Fruit fly (Drosophila melanogaster) whole organism, embryonic: ENCODE measurements around the gene EloB.

Experiments
- Aef1 ChIP-seq: fragments of 200-800 bp; sonication (Bioruptor generic); IDR thresholded peaks from 3 replicates; pipeline ENCODE4 v1.3.6; 2022; ENCODE audit warnings: missing biosample characterization, missing genetic modification characterization
- CG10565 ChIP-seq: fragments of 200-800 bp; sonication (Bioruptor generic); optimal IDR thresholded peaks from 3 replicates; lab custom pipeline; 2016; ENCODE audit warnings: missing biosample characterization, mild to moderate bottlenecking, missing genetic modification characterization
- CG11398 ChIP-seq: fragments of 200-800 bp; sonication (Bioruptor generic); optimal IDR thresholded peaks from 2 replicates; lab custom pipeline; 2016; ENCODE audit warnings: missing biosample characterization, missing genetic modification characterization
- CG12071 ChIP-seq: fragments of 200-800 bp; sonication (Bioruptor generic); optimal IDR thresholded peaks from 3 replicates; lab custom pipeline; 2018; ENCODE audit warnings: missing biosample characterization, mild to moderate bottlenecking, missing genetic modification characterization
- CG12219 ChIP-seq: fragments of 200-800 bp; sonication (Bioruptor generic); optimal IDR thresholded peaks from 3 replicates; lab custom pipeline; 2018; ENCODE audit warnings: missing biosample characterization, mild to moderate bottlenecking, missing genetic modification characterization
- CG14710 ChIP-seq: fragments of 200-800 bp; sonication (Bioruptor generic); optimal IDR thresholded peaks from 3 replicates; lab custom pipeline; 2019; ENCODE audit warnings: missing biosample characterization, mild to moderate bottlenecking, missing genetic modification characterization, moderate library complexity
- CG15514 ChIP-seq: fragments of 200-800 bp; sonication (Bioruptor generic); optimal IDR thresholded peaks from 3 replicates; lab custom pipeline; 2017; ENCODE audit warnings: missing biosample characterization, missing genetic modification characterization, mild to moderate bottlenecking, moderate library complexity, missing genetic modification reagents
- CG1647 ChIP-seq: fragments of 200-800 bp; sonication (Bioruptor generic); optimal IDR thresholded peaks from 3 replicates; lab custom pipeline; 2016; ENCODE audit warnings: missing biosample characterization, missing genetic modification characterization
- CG2875 ChIP-seq: fragments of 200-800 bp; sonication (Bioruptor generic); optimal IDR thresholded peaks from 2 replicates; lab custom pipeline; 2017; ENCODE audit warnings: missing biosample characterization, mild to moderate bottlenecking, missing genetic modification characterization, missing genetic modification reagents
- CG3065 ChIP-seq: fragments of 200-800 bp; sonication (Bioruptor generic); optimal IDR thresholded peaks from 2 replicates; lab custom pipeline; 2016; ENCODE audit warnings: missing biosample characterization, missing genetic modification characterization
- CG4360 ChIP-seq: fragments of 200-800 bp; sonication (Bioruptor generic); IDR thresholded peaks from 2 replicates; pipeline ENCODE4 v1.3.6; 2022; ENCODE audit warnings: missing biosample characterization, missing genetic modification characterization
- CG43689 ChIP-seq: fragments of 200-800 bp; sonication (Bioruptor generic); IDR thresholded peaks from 2 replicates; pipeline ENCODE4 v1.3.6; 2022; ENCODE audit warnings: missing biosample characterization, missing genetic modification characterization
- CG6254 ChIP-seq: fragments of 200-800 bp; sonication (Bioruptor generic); optimal IDR thresholded peaks from 3 replicates; lab custom pipeline; 2017; ENCODE audit warnings: mild to moderate bottlenecking, missing biosample characterization, missing genetic modification reagents, missing genetic modification characterization
- CG7271 ChIP-seq: fragments of 200-800 bp; sonication (Bioruptor generic); optimal IDR thresholded peaks from 2 replicates; lab custom pipeline; 2018; ENCODE audit warnings: missing biosample characterization, mild to moderate bottlenecking, missing genetic modification characterization, moderate library complexity
- CG7987 ChIP-seq: fragments of 200-800 bp; sonication (Bioruptor generic); optimal IDR thresholded peaks from 2 replicates; lab custom pipeline; 2018; ENCODE audit warnings: missing biosample characterization, mild to moderate bottlenecking, missing genetic modification characterization, moderate library complexity
- CG8089 ChIP-seq: fragments of 200-800 bp; sonication (Bioruptor generic); optimal IDR thresholded peaks from 3 replicates; lab custom pipeline; 2016; ENCODE audit warnings: missing biosample characterization, missing genetic modification characterization
- CG8478 ChIP-seq: fragments of >200 bp; optimal IDR thresholded peaks from 2 replicates; lab custom pipeline; 2018
- CG8944 ChIP-seq: fragments of 200-800 bp; sonication (Bioruptor generic); optimal IDR thresholded peaks from 3 replicates; lab custom pipeline; 2016; ENCODE audit warnings: missing biosample characterization, missing genetic modification characterization
- CG9797 ChIP-seq: fragments of 200-800 bp; sonication (Bioruptor generic); optimal IDR thresholded peaks from 3 replicates; lab custom pipeline; 2018; ENCODE audit warnings: missing biosample characterization, mild to moderate bottlenecking, missing genetic modification characterization
- Drgx ChIP-seq: fragments of 200-800 bp; sonication (Bioruptor generic); IDR thresholded peaks from 2 replicates; pipeline ENCODE4 v1.3.6; 2022; ENCODE audit warnings: missing biosample characterization, missing genetic modification characterization
- Eip74EF ChIP-seq, 2 experiments: fragments of 200-800 bp in 1 of 2; fragments of >200 bp in 1 of 2; sonication (Bioruptor generic) in 1 of 2; optimal IDR thresholded peaks; 2 replicates each; lab custom pipeline; 2017 to 2019; ENCODE audit warnings: missing biosample characterization in 2 of 2, missing genetic modification characterization in 2 of 2, mild to moderate bottlenecking in 1 of 2, moderate library complexity in 1 of 2
- Elba2 ChIP-seq: fragments of 200-800 bp; sonication (Bioruptor generic); optimal IDR thresholded peaks from 3 replicates; lab custom pipeline; 2016; ENCODE audit warnings: missing biosample characterization, missing genetic modification characterization
- Ets65A ChIP-seq: fragments of 200-800 bp; sonication (Bioruptor generic); peaks from one replicate; lab custom pipeline; 2016; ENCODE audit warnings: missing biosample characterization, missing genetic modification characterization
- Lpt ChIP-seq: fragments of >200 bp; optimal IDR thresholded peaks from 2 replicates; lab custom pipeline; 2018; ENCODE audit warnings: missing biosample characterization, missing genetic modification characterization
- Med ChIP-seq: fragments of 200-800 bp; sonication (Bioruptor generic); peaks from one replicate; lab custom pipeline; 2016; ENCODE audit warnings: missing biosample characterization, missing genetic modification characterization, mild to moderate bottlenecking, inconsistent platforms, moderate library complexity
- Pdp1 ChIP-seq, 2 experiments: fragments of 200-800 bp; sonication (Bioruptor generic); optimal IDR thresholded peaks; 3 replicates each; lab custom pipeline; 2016; ENCODE audit warnings: missing biosample characterization in 2 of 2, missing genetic modification characterization in 2 of 2, mild to moderate bottlenecking in 1 of 2, moderate library complexity in 1 of 2
- Trl ChIP-seq, 3 experiments: fragments of >200 bp in 2 of 3; fragments of 200-800 bp in 1 of 3; sonication (Bioruptor generic) in 1 of 3; optimal IDR thresholded peaks; 2 replicates in 1 of 3; 3 replicates in 2 of 3; lab custom pipeline; 2016 to 2017; ENCODE audit warnings: missing biosample characterization in 1 of 3, missing genetic modification characterization in 1 of 3
- al ChIP-seq: fragments of 200-800 bp; sonication (Bioruptor generic); IDR thresholded peaks from 2 replicates; pipeline ENCODE4 v1.3.6; 2022; ENCODE audit warnings: missing biosample characterization, missing genetic modification characterization
- ap ChIP-seq: fragments of 200-800 bp; sonication (Bioruptor generic); IDR thresholded peaks from 2 replicates; pipeline ENCODE4 v1.3.6; 2022; ENCODE audit warnings: missing biosample characterization, missing genetic modification characterization
- ase ChIP-seq: fragments of 200-800 bp; sonication (Bioruptor generic); IDR thresholded peaks from 3 replicates; pipeline ENCODE4 v1.3.6; 2022; ENCODE audit warnings: missing biosample characterization, missing genetic modification characterization
- btn ChIP-seq: fragments of 200-800 bp; sonication (Bioruptor generic); optimal IDR thresholded peaks from 2 replicates; lab custom pipeline; 2016; ENCODE audit warnings: missing biosample characterization, missing genetic modification characterization
- chif ChIP-seq, 2 experiments: fragments of 200-800 bp; sonication (Bioruptor generic); optimal IDR thresholded peaks; 3 replicates each; lab custom pipeline; 2016; ENCODE audit warnings: missing biosample characterization in 2 of 2, missing genetic modification characterization in 2 of 2
- cwo ChIP-seq: fragments of 200-800 bp; sonication (Bioruptor generic); optimal IDR thresholded peaks from 3 replicates; lab custom pipeline; 2017; ENCODE audit warnings: missing biosample characterization, missing genetic modification characterization, mild to moderate bottlenecking, moderate library complexity, missing genetic modification reagents
- dan ChIP-seq: fragments of 200-800 bp; sonication (Bioruptor generic); IDR thresholded peaks from 2 replicates; pipeline ENCODE4 v1.3.6; 2022; ENCODE audit warnings: missing biosample characterization, missing genetic modification characterization
- disco-r ChIP-seq: fragments of 200-800 bp; sonication (Bioruptor generic); optimal IDR thresholded peaks from 2 replicates; lab custom pipeline; 2016; ENCODE audit warnings: missing biosample characterization, missing genetic modification characterization
- ewg ChIP-seq: fragments of 200-800 bp; sonication (Bioruptor generic); optimal IDR thresholded peaks from 3 replicates; lab custom pipeline; 2017; ENCODE audit warnings: mild to moderate bottlenecking, missing biosample characterization, missing genetic modification reagents, missing genetic modification characterization
- hbn ChIP-seq: fragments of 200-800 bp; sonication (Bioruptor generic); IDR thresholded peaks from 2 replicates; pipeline ENCODE4 v1.3.6; 2022; ENCODE audit warnings: missing biosample characterization, missing genetic modification characterization; ENCODE audit not compliant: partially characterized antibody
- ind ChIP-seq: fragments of 200-800 bp; sonication (Bioruptor generic); optimal IDR thresholded peaks from 3 replicates; lab custom pipeline; 2016; ENCODE audit warnings: missing biosample characterization, missing genetic modification characterization
- mirr ChIP-seq: fragments of 200-800 bp; sonication (Bioruptor generic); optimal IDR thresholded peaks from 3 replicates; lab custom pipeline; 2018; ENCODE audit warnings: missing biosample characterization, mild to moderate bottlenecking, missing genetic modification characterization
- mld ChIP-seq: fragments of 200-800 bp; sonication (Bioruptor generic); IDR thresholded peaks from 3 replicates; pipeline ENCODE4 v1.3.6; 2022; ENCODE audit warnings: missing biosample characterization, missing genetic modification characterization; ENCODE audit not compliant: partially characterized antibody
- pb ChIP-seq: fragments of 200-800 bp; sonication (Bioruptor generic); optimal IDR thresholded peaks from 3 replicates; lab custom pipeline; 2016; ENCODE audit warnings: missing biosample characterization, missing genetic modification characterization
- pfk ChIP-seq: fragments of 200-800 bp; sonication (Bioruptor generic); optimal IDR thresholded peaks from 2 replicates; lab custom pipeline; 2018; ENCODE audit warnings: missing biosample characterization, mild to moderate bottlenecking, missing genetic modification characterization, moderate library complexity
- row ChIP-seq: fragments of 200-800 bp; sonication (Bioruptor generic); IDR thresholded peaks from 3 replicates; pipeline ENCODE4 v1.3.6; 2022; ENCODE audit warnings: missing biosample characterization, missing genetic modification characterization
- sd ChIP-seq: fragments of 200-800 bp; sonication (Bioruptor generic); optimal IDR thresholded peaks from 3 replicates; lab custom pipeline; 2018; ENCODE audit warnings: missing biosample characterization, mild to moderate bottlenecking, missing genetic modification characterization, moderate library complexity
- sens-2 ChIP-seq: fragments of 200-800 bp; sonication (Bioruptor generic); IDR thresholded peaks from 2 replicates; pipeline ENCODE4 v1.3.6; 2022; ENCODE audit warnings: missing biosample characterization, missing genetic modification characterization
- sug ChIP-seq: fragments of 200-800 bp; optimal IDR thresholded peaks from 2 replicates; lab custom pipeline; 2019; ENCODE audit warnings: missing biosample characterization, mild to moderate bottlenecking, missing genetic modification characterization, moderate library complexity
- toy ChIP-seq: fragments of 200-800 bp; sonication (Bioruptor generic); IDR thresholded peaks from 2 replicates; pipeline ENCODE4 v1.3.6; 2022; ENCODE audit warnings: missing biosample characterization, missing genetic modification characterization
- yki ChIP-seq: fragments of >200 bp; optimal IDR thresholded peaks from 3 replicates; lab custom pipeline; 2018

EloB gene

DNA sequence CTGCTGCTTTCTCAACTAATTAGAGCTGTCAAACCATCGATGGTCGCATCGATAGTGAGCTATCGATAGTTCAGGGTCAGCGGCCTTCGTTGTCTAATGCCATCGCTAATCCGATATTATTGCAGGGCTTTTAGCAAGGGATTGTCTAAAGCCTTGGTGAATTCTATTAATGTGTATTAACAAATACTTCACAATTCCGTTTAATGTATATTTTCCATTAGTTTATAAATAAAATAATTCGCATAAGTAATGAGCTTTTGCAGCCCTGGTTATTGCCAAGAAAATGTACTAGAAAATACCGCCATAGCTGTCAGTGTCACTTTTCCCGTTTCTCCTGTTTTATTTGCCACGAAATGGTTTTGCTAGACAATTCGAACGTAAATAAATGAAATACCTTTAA is at the start of gene EloB, which contains the start of gene Srp14 (continued):
- TF ChIP-seq row (GFP tag; lab: Robert Waterston, UW) (peak; percentile 91), CG2875 (GFP tag; lab: Kevin White, UChicago) (peak; percentile 42), CG1647 (peak; percentile 83), CG12071 (GFP tag; lab: Kevin White, UChicago) (no peak), disco-r (GFP tag; lab: Kevin White, UChicago) (peak; percentile 17), chif (GFP tag; optimal IDR thresholded peaks at IDR 0.05; lab: Kevin White, UChicago) (peak; percentile 67 to 71), btn (peak; percentile 13), CG9797 (peak; percentile 80), CG14710 (tag; lab: Kevin White, UChicago) (peak; percentile 95), toy (GFP tag; lab: Robert Waterston, UW) (0 out of 2 replicates have a peak, but pooled peaks have one; percentile 9), cwo (GFP tag; lab: Kevin White, UChicago) (peak; percentile 52), hbn (GFP tag; lab: Robert Waterston, UW) (peak; percentile 97), Lpt (GFP tag; lab: Kevin White, UChicago) (no peak), Eip74EF (GFP tag; optimal IDR thresholded peaks at IDR 0.05; lab: Kevin White, UChicago) (no peak), ap (0 out of 2 replicates have a peak, but pooled peaks have one; percentile 33), al (peak; percentile 78), pb (GFP tag; lab: Kevin White, UChicago) (peak; percentile 23), CG12219 (peak; percentile 61), pfk (GFP tag; lab: Kevin White, UChicago) (no peak), sens-2 (no peak), Drgx (GFP tag; lab: Robert Waterston, UW) (peak; percentile 44; the same call in 1 of the 2 replicates), ewg (GFP tag; lab: Kevin White, UChicago) (no peak), dan (GFP tag; lab: Robert Waterston, UW) (no peak), CG11398 (GFP tag; lab: Kevin White, UChicago) (peak; percentile 70), CG7987 (GFP tag; lab: Kevin White, UChicago) (peak; percentile 77), sug (tag; lab: Kevin White, UChicago) (peak; percentile 87), CG6254 (no peak), CG15514 (GFP tag; lab: Kevin White, UChicago) (peak; percentile 81)

DNA sequence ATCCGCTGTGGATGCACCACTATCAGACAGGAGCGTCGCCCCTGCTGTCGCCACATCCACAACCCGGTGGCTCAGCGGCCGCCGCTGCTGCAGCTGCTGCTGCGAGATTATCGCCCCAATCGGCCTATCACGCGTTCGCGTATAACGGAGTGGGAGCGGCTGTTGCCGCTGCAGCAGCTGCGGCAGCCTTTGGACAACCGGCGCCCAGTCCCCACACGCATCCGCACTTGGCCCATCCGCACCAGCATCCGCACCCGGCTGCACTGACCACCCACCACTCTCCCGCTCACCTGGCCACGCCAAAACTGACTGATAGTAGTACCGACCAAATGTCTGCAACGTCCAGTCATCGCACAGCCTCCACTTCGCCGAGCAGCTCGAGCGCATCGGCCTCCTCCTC is 46.5 kb upstream of the EloB start:
- TF ChIP-seq yki (lab: Kevin White, UChicago), result no peak
- no peak for TF ChIP-seq mirr
- no peak for TF ChIP-seq ind (GFP tag; lab: Kevin White, UChicago)
- TF ChIP-seq Ets65A, result peak; percentile 76
- no peak for TF ChIP-seq CG3065
- TF ChIP-seq CG43689, result peak; percentile 8; the same call in 1 of the 2 replicates
- TF ChIP-seq Med (GFP tag; lab: Kevin White, UChicago), result peak; percentile 51
- no peak for TF ChIP-seq disco-r (GFP tag; lab: Kevin White, UChicago)

DNA sequence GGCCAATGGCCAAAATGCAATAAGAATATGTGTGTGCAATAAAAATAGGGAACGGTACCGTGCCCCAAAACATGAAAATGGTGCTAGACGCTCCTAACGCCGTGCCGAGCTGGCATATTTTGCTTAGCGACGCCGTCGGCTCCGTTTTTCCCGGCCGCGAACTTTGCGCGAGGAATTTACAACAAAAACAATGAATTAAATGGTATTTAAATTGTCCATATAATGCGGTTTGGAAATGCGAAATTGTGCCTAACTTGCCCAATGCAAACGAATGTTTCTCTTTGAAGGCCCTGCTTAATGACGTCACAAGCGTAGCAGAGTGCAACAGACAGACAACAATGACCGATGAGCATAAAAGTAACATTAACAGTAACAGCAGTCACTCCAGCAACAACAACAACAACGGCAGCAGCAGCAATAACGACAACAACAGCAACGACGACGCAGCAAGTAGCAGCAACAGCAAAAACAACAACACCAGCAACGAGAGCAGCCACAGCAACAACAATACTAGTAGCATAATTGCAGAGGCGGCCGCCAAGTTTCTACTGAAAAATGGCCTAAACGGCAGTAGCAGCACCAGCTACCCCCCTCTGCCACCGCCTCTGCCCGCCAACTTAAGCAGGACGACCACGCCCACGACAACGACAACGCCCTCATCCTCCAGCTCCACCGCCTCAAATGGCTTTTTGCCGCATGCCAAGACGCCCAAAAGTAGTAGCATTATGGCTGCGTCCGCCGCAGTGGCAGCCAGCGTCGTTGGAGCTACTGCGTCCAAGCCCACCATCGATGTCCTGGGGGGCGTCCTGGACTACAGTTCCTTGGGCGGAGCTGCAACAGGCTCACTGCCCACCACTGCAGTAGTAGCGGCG is 42.9 kb upstream of the EloB start:
- TF ChIP-seq Med (GFP tag; lab: Kevin White, UChicago) (peak; percentile 61), CG8944 (GFP tag; lab: Kevin White, UChicago) (no peak), CG8478 (peak; percentile 62), Pdp1 (GFP tag; optimal IDR thresholded peaks at IDR 0.05; lab: Kevin White, UChicago) (peak in 1 of 2 experiments; percentile 7), Elba2 (GFP tag; lab: Kevin White, UChicago) (peak; percentile 52), sd (tag; lab: Kevin White, UChicago) (peak; percentile 99), mld (GFP tag; lab: Robert Waterston, UW) (no peak), CG8089 (GFP tag; lab: Kevin White, UChicago) (no peak), Aef1 (GFP tag; lab: Robert Waterston, UW) (peak; percentile 46; the same call in 1 of the 3 replicates), Trl (optimal IDR thresholded peaks at IDR 0.05; lab: Kevin White, UChicago) (peak in 1 of 2 experiments; percentile 12), Trl (GFP tag; optimal IDR thresholded peaks at IDR 0.05; lab: Kevin White, UChicago) (no peak), CG10565 (no peak), CG4360 (GFP tag; lab: Robert Waterston, UW) (peak; percentile 98), CG7271 (tag; lab: Kevin White, UChicago) (no peak), ase (GFP tag; lab: Robert Waterston, UW) (0 out of 3 replicates have a peak, but pooled peaks have one; percentile 19)
